Worm (Caenorhabditis elegans): ENCODE data around the gene str-69.

DNA sequence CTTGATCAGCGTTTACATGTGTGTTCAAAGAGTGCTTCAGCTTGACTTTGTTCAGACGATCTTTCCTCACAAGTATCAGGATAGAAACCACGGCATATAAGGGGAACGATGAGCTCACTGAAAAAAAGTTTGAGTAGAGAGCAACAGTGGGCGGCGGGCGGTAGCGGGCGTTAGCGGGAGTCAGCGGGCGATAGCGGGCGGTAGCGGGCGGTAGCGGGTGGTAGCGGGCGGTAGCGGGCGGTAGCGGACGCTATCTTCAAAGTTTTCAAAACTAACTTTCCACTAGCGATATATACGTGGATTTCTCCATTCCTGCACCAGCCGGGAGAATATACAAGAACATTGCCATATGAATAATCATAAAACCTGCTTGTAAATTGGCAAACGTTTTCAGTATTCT is 39.5 kb upstream of the str-69 start:
- TF ChIP-seq madf-8 (GFP tag; conservative IDR thresholded peaks at IDR 0.05) (no peak), chd-7 (tag; optimal IDR thresholded peaks at IDR 0.05) (no peak), bed-2 (GFP tag; IDR thresholded peaks at IDR 0.05) (no peak), ets-4 (GFP tag; optimal IDR thresholded peaks at IDR 0.05) (no peak), fkh-3 (tag; optimal IDR thresholded peaks at IDR 0.05) (no peak), pbrm-1 (GFP tag; IDR thresholded peaks at IDR 0.05) (no peak), Y53F4B.3 (GFP tag; IDR thresholded peaks at IDR 0.05) (no peak), lsy-27 (tag; optimal IDR thresholded peaks at IDR 0.05; ENCODE audit: borderline replicate concordance, insufficient read depth) (no peak), cebp-1 (GFP tag; IDR thresholded peaks at IDR 0.05) (no peak), cebp-1 (tag; optimal IDR thresholded peaks at IDR 0.05) (no peak), egrh-3 (GFP tag; IDR thresholded peaks at IDR 0.05) (peak; percentile 81; the same call in 1 of the 2 replicates), pha-4 (tag; optimal IDR thresholded peaks at IDR 0.05) (no peak), nhr-90 (tag; optimal IDR thresholded peaks at IDR 0.05) (no peak), F49E8.2 (tag; optimal IDR thresholded peaks at IDR 0.05; ENCODE audit: insufficient read depth) (no peak)
